Fruit fly (Drosophila melanogaster): Measurements from ENCODE around the gene Orc5.

Orc5 gene

DNA sequence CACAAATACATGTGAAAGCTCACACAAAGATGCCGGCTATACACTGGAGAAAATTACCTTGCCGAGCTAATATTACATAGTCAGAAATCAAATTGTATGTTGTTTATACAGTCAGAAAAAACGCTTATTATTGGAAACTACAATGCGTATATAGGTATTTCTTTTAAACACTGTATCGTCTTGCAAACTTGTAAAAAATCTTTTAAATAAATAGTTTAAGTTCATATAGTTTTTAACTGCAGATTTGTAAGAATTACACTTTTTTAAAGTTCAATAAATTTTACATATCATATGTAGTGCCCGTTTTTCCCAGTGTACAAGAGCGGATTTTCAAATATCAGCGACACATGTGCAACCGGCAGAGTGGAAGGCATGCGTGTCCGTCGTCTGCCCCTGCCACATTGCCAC, 10.1 kb downstream of the Orc5 start (continued):
- TF ChIP-seq Sry-β (GFP tag; optimal IDR thresholded peaks at IDR 0.05) (no peak), CG1233 (GFP tag; optimal IDR thresholded peaks at IDR 0.05) (peak; percentile 36), CG6791 (GFP tag; IDR thresholded peaks at IDR 0.05; ENCODE audit: partially characterized antibody) (no peak), CG8478 (optimal IDR thresholded peaks at IDR 0.05) (no peak), CG11398 (GFP tag; optimal IDR thresholded peaks at IDR 0.05) (peak; percentile 59), CG12219 (GFP tag; optimal IDR thresholded peaks at IDR 0.05) (peak; percentile 72), Tbp (GFP tag; optimal IDR thresholded peaks at IDR 0.05) (no peak), twi (tag; optimal IDR thresholded peaks at IDR 0.05) (peak; percentile 82), HLH54F (GFP tag; optimal IDR thresholded peaks at IDR 0.05) (peak; percentile 58), CG11456 (GFP tag; IDR thresholded peaks at IDR 0.05) (peak; percentile 63; the same call in 1 of the 3 replicates), Adf1 (GFP tag; IDR thresholded peaks at IDR 0.05) (peak; percentile 42), CG5245 (GFP tag; optimal IDR thresholded peaks at IDR 0.05) (peak; percentile 85), Fer2 (tag; optimal IDR thresholded peaks at IDR 0.05) (peak; percentile 15), gem (tag; optimal IDR thresholded peaks at IDR 0.05) (peak; percentile 92), peb (GFP tag; IDR thresholded peaks at IDR 0.05) (peak; percentile 62; the same call in 1 of the 2 replicates), CG6272 (GFP tag; IDR thresholded peaks at IDR 0.05) (peak; percentile 8; the same call in 1 of the 2 replicates), tio (GFP tag; optimal IDR thresholded peaks at IDR 0.05) (peak; percentile 69), CG3838 (GFP tag; optimal IDR thresholded peaks at IDR 0.05) (peak; percentile 70), caup (GFP tag; optimal IDR thresholded peaks at IDR 0.05; ENCODE audit: severe bottlenecking) (peak; percentile 47), Ada2b (GFP tag; IDR thresholded peaks at IDR 0.05) (peak; percentile 85), pho (GFP tag; optimal IDR thresholded peaks at IDR 0.05) (peak; percentile 72), sna (GFP tag; IDR thresholded peaks at IDR 0.05; ENCODE audit: partially characterized antibody) (no peak), CG8924 (tag; optimal IDR thresholded peaks at IDR 0.05) (peak; percentile 89), CG17361 (GFP tag; IDR thresholded peaks at IDR 0.05) (peak; percentile 89), btn (GFP tag; optimal IDR thresholded peaks at IDR 0.05) (peak; percentile 67), Hand (GFP tag; optimal IDR thresholded peaks at IDR 0.05) (peak; percentile 45), hbn (GFP tag; IDR thresholded peaks at IDR 0.05; ENCODE audit: partially characterized antibody) (no peak), Fer1 (GFP tag; optimal IDR thresholded peaks at IDR 0.05) (peak; percentile 79), sqz (GFP tag; optimal IDR thresholded peaks at IDR 0.05) (peak; percentile 14), CG11696 (GFP tag; IDR thresholded peaks at IDR 0.05) (peak; percentile 46; the same call in 1 of the 2 replicates), Max (GFP tag; optimal IDR thresholded peaks at IDR 0.05) (peak; percentile 91), gt (GFP tag; IDR thresholded peaks at IDR 0.05) (no peak), CG16863 (GFP tag; optimal IDR thresholded peaks at IDR 0.05) (peak; percentile 81), CG6854 (GFP tag; optimal IDR thresholded peaks at IDR 0.05) (peak; percentile 2), CG11085 (GFP tag; IDR thresholded peaks at IDR 0.05) (peak; percentile 48; the same call in 1 of the 2 replicates), ara (GFP tag; IDR thresholded peaks at IDR 0.05) (no peak; the same call in 1 of the 2 replicates), pan (optimal IDR thresholded peaks at IDR 0.05) (no peak), pan (GFP tag; optimal IDR thresholded peaks at IDR 0.05 in 1 of 2, IDR thresholded peaks at IDR 0.05 in 1 of 2) (peak in 1 of 2 experiments; percentile 77), disco-r (GFP tag; optimal IDR thresholded peaks at IDR 0.05) (peak; percentile 42), nerfin-1 (tag; optimal IDR thresholded peaks at IDR 0.05) (peak; percentile 66), ato (GFP tag; IDR thresholded peaks at IDR 0.05; ENCODE audit: partially characterized antibody) (no peak), Hr39 (optimal IDR thresholded peaks at IDR 0.05) (no peak), Blimp-1 (GFP tag; optimal IDR thresholded peaks at IDR 0.05) (peak; percentile 82), D19A (tag; optimal IDR thresholded peaks at IDR 0.05) (peak; percentile 85), Spps (tag; optimal IDR thresholded peaks at IDR 0.05) (peak; percentile 61), rib (GFP tag; IDR thresholded peaks at IDR 0.05) (0 out of 2 replicates have a peak, but pooled peaks have one; percentile 36), CG2120 (GFP tag; optimal IDR thresholded peaks at IDR 0.05) (peak; percentile 74), HmgD (GFP tag; optimal IDR thresholded peaks at IDR 0.05) (no peak), knrl (GFP tag; IDR thresholded peaks at IDR 0.05; ENCODE audit: partially characterized antibody) (no peak), YL-1 (GFP tag; optimal IDR thresholded peaks at IDR 0.05) (peak; percentile 41), z (GFP tag; IDR thresholded peaks at IDR 0.05) (no peak), CG11560 (tag; IDR thresholded peaks at IDR 0.05) (no peak)

Measured in whole organism, embryonic.